Worm (Caenorhabditis elegans): ENCODE measurements around the gene R07C12.1.

Gene R07C12.1

ce11 chrIV:4114526-4114925, 37.7 kb upstream of the R07C12.1 start, which contains the start of gene F49F1.15:
Gene F49F1.15 (minus strand): TSS chrIV:4114626.
- TF ChIP-seq ekl-4 (GFP tag; IDR thresholded peaks at IDR 0.05) (no peak), efl-1 (GFP tag; optimal IDR thresholded peaks at IDR 0.05) (no peak), hmg-1.2 (GFP tag; IDR thresholded peaks at IDR 0.05) (no peak), lin-26 (GFP tag; IDR thresholded peaks at IDR 0.05) (no peak), ztf-22 (GFP tag; optimal IDR thresholded peaks at IDR 0.05) (no peak), bed-1 (GFP tag; IDR thresholded peaks at IDR 0.05) (no peak), nhr-80 (tag; optimal IDR thresholded peaks at IDR 0.05) (no peak)

ce11 chrIV:4115634-4116033, 36.6 kb upstream of the R07C12.1 start, which contains the start of the genes F49F1.4 and F49F1.2:
Gene F49F1.4 (minus strand): TSS chrIV:4115734.
Gene F49F1.2 (plus strand): TSS chrIV:4115943.
- TF ChIP-seq rec-8 (tag; optimal IDR thresholded peaks at IDR 0.05) (no peak), T07F8.4 (tag; optimal IDR thresholded peaks at IDR 0.05) (no peak), nfya-1 (tag; optimal IDR thresholded peaks at IDR 0.05; ENCODE audit: borderline replicate concordance, insufficient read depth) (no peak), madf-6 (GFP tag; IDR thresholded peaks at IDR 0.05) (no peak), hlh-26 (GFP tag; conservative IDR thresholded peaks at IDR 0.05) (no peak), unc-130 (GFP tag; optimal IDR thresholded peaks at IDR 0.05) (no peak), him-1 (tag; optimal IDR thresholded peaks at IDR 0.05) (no peak), F37B4.10 (GFP tag; IDR thresholded peaks at IDR 0.05) (no peak)

ce11 chrIV:4117432-4117831, 34.8 kb upstream of the R07C12.1 start, which contains the start of gene drd-50:
Gene drd-50 (plus strand): TSS chrIV:4117732.
- peak; percentile 17 for TF ChIP-seq nhr-80 (tag; optimal IDR thresholded peaks at IDR 0.05)
- no peak for TF ChIP-seq F57C9.4 (tag; optimal IDR thresholded peaks at IDR 0.05)

- TF ChIP-seq ceh-91 (GFP tag; IDR thresholded peaks at IDR 0.05) (no peak), B0019.2 (GFP tag; conservative IDR thresholded peaks at IDR 0.05) (no peak), hsf-1 (GFP tag; IDR thresholded peaks at IDR 0.05) (no peak), nhr-90 (tag; optimal IDR thresholded peaks at IDR 0.05) (no peak), die-1 (tag; optimal IDR thresholded peaks at IDR 0.05) (no peak)
These were observed 32.0 kb upstream of the R07C12.1 start, which contains the start of gene F49F1.5 for ce11 chrIV:4120263-4120662. Gene F49F1.5 (minus strand): TSS chrIV:4120415.

ce11 chrIV:4121055-4121454, 31.2 kb upstream of the R07C12.1 start:
- no peak for TF ChIP-seq xnd-1 (tag; optimal IDR thresholded peaks at IDR 0.05)
- TF ChIP-seq ceh-27 (GFP tag; optimal IDR thresholded peaks at IDR 0.05): no peak
- no peak for TF ChIP-seq efl-1 (GFP tag; optimal IDR thresholded peaks at IDR 0.05)
- TF ChIP-seq die-1 (tag; optimal IDR thresholded peaks at IDR 0.05): no peak
- peak; percentile 19 for TF ChIP-seq nhr-80 (tag; optimal IDR thresholded peaks at IDR 0.05)

- no peak for TF ChIP-seq tbp1 (GFP tag; optimal IDR thresholded peaks at IDR 0.05)
- TF ChIP-seq nhr-80 (tag; optimal IDR thresholded peaks at IDR 0.05): peak; percentile 46
- no peak for TF ChIP-seq somi-1 (GFP tag; optimal IDR thresholded peaks at IDR 0.05)
- TF ChIP-seq F57C9.4 (tag; optimal IDR thresholded peaks at IDR 0.05): no peak
- TF ChIP-seq F23B12.7 (tag; optimal IDR thresholded peaks at IDR 0.05; ENCODE audit: insufficient read depth): no peak
- TF ChIP-seq snpc-3.4 (tag; optimal IDR thresholded peaks at IDR 0.05): no peak
- TF ChIP-seq F55B11.4 (tag; optimal IDR thresholded peaks at IDR 0.05; ENCODE audit: borderline replicate concordance, insufficient read depth): no peak
- TF ChIP-seq ceh-91 (GFP tag; IDR thresholded peaks at IDR 0.05): no peak
These were observed 29.2 kb upstream of the R07C12.1 start, which contains the start of gene mul-1 for ce11 chrIV:4123083-4123482. Gene mul-1 (minus strand): TSS chrIV:4123166.

Data from whole organism, young adult.